Worm (Caenorhabditis elegans): Measurements from ENCODE around the gene nspd-2.

Gene nspd-2

DNA sequence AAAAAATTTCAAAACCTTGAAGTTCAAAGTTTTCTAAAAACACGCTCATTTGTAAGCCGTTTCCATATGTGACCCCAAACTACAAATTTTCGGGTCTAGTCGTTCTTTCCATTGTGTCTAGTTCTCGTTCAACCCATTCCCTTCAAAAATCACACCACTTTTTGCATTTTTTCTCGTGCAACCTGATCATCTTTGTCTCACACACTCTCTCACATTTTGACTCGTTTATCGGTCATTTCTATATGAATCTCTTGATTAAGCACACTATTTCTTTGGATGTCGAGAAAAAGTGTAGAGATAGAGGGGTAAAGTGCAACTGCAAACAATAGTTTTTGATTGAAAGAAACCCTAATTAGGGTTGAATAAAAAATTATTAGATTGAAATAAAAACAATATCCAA is 40.3 kb upstream of the nspd-2 start (continued):
- 0 out of 2 replicates have a peak, but pooled peaks have one; percentile 28 for TF ChIP-seq lin-38 (GFP tag; IDR thresholded peaks at IDR 0.05)
- TF ChIP-seq lin-15B (tag; optimal IDR thresholded peaks at IDR 0.05): no peak
- TF ChIP-seq madf-5 (GFP tag; IDR thresholded peaks at IDR 0.05): no peak
- no peak for TF ChIP-seq F44E2.7 (GFP tag; IDR thresholded peaks at IDR 0.05)
- no peak for TF ChIP-seq vab-7 (GFP tag; IDR thresholded peaks at IDR 0.05)
- TF ChIP-seq pha-4 (GFP tag; IDR thresholded peaks at IDR 0.05): no peak
- TF ChIP-seq pha-4 (tag; optimal IDR thresholded peaks at IDR 0.05): peak; percentile 21
- TF ChIP-seq nhr-42 (GFP tag; IDR thresholded peaks at IDR 0.05): no peak
- no peak for TF ChIP-seq lin-39 (tag; optimal IDR thresholded peaks at IDR 0.05)
- TF ChIP-seq unc-130 (GFP tag; optimal IDR thresholded peaks at IDR 0.05): no peak
- TF ChIP-seq nhr-77 (tag; optimal IDR thresholded peaks at IDR 0.05): peak; percentile 91
- peak; percentile 64 for TF ChIP-seq mxl-3 (GFP tag; optimal IDR thresholded peaks at IDR 0.05)
- TF ChIP-seq attf-4 (tag; optimal IDR thresholded peaks at IDR 0.05): no peak
- TF ChIP-seq spr-1 (tag; optimal IDR thresholded peaks at IDR 0.05): no peak
- TF ChIP-seq ZK546.5 (tag; optimal IDR thresholded peaks at IDR 0.05): no peak
- TF ChIP-seq arid-1 (GFP tag; conservative IDR thresholded peaks at IDR 0.05): no peak
- TF ChIP-seq R02D3.7 (tag; optimal IDR thresholded peaks at IDR 0.05): no peak
- TF ChIP-seq ama-1 (optimal IDR thresholded peaks at IDR 0.05): no peak
- no peak for TF ChIP-seq aly-2 (tag; optimal IDR thresholded peaks at IDR 0.05)
- peak in 1 of 2 experiments; percentile 97 for TF ChIP-seq unc-62 (GFP tag; optimal IDR thresholded peaks at IDR 0.05 in 1 of 2)
- no peak for TF ChIP-seq unc-62 (tag; optimal IDR thresholded peaks at IDR 0.05)
- TF ChIP-seq daf-12 (tag; optimal IDR thresholded peaks at IDR 0.05): no peak
- TF ChIP-seq ceh-62 (tag; optimal IDR thresholded peaks at IDR 0.05): no peak
- no peak for TF ChIP-seq ces-1 (GFP tag; optimal IDR thresholded peaks at IDR 0.05)
- peak; percentile 85 for TF ChIP-seq dve-1 (tag; optimal IDR thresholded peaks at IDR 0.05; ENCODE audit: insufficient read depth)
- peak; percentile 72 for TF ChIP-seq mes-2 (tag; optimal IDR thresholded peaks at IDR 0.05; ENCODE audit: poor library complexity, severe bottlenecking)
- peak; percentile 93 for TF ChIP-seq hlh-11 (tag; optimal IDR thresholded peaks at IDR 0.05)
- no peak for TF ChIP-seq nhr-111 (GFP tag; optimal IDR thresholded peaks at IDR 0.05)
- no peak for TF ChIP-seq ceh-32 (tag; optimal IDR thresholded peaks at IDR 0.05; ENCODE audit: poor library complexity)
- TF ChIP-seq ztf-11 (tag; optimal IDR thresholded peaks at IDR 0.05): no peak

DNA sequence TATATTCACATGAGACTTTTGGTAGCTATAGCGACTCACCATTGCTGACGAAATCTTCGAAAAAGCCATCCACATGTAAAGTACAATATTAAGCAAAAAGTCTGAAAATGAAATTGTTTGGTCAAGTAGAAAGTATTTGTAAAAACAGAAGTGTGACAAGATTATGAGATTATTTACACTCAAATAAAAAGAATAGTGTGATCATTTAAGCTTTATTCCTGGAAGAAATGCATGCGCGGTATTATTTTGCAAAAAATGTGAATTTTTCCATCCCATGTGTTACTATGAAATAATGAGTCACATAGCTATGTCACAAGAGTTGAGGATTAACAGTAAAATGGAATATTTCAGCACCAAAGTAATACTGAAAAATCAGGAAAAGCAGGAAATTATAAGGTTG is 33.2 kb upstream of the nspd-2 start, which contains the start of gene dct-15:
dct-15 (minus strand) TSS at position 101 of the 400 bp plus-strand sequence.
- no peak for TF ChIP-seq dmd-8 (GFP tag; IDR thresholded peaks at IDR 0.05)
- TF ChIP-seq zip-11 (GFP tag; IDR thresholded peaks at IDR 0.05): no peak

ce11 chrIV:9811487-9811886 is 32.4 kb upstream of the nspd-2 start:
- TF ChIP-seq skn-1 (tag; optimal IDR thresholded peaks at IDR 0.05) (no peak), aha-1 (tag) (peak; percentile 63), lir-3 (tag; optimal IDR thresholded peaks at IDR 0.05) (no peak), sdz-12 (GFP tag; optimal IDR thresholded peaks at IDR 0.05) (no peak)

- no peak for TF ChIP-seq F49E8.2 (tag; optimal IDR thresholded peaks at IDR 0.05; ENCODE audit: borderline replicate concordance)
- TF ChIP-seq lin-29 (GFP tag; IDR thresholded peaks at IDR 0.05): no peak
- TF ChIP-seq attf-4 (tag; optimal IDR thresholded peaks at IDR 0.05): no peak
- TF ChIP-seq mxl-2 (GFP tag; conservative IDR thresholded peaks at IDR 0.05): no peak
- no peak for TF ChIP-seq tra-1 (GFP tag; IDR thresholded peaks at IDR 0.05)
- no peak for TF ChIP-seq tag-97 (GFP tag; IDR thresholded peaks at IDR 0.05)
- TF ChIP-seq F10B5.3 (tag; optimal IDR thresholded peaks at IDR 0.05): no peak
- TF ChIP-seq zfp-3 (GFP tag; conservative IDR thresholded peaks at IDR 0.05): no peak
- TF ChIP-seq dmd-6 (GFP tag; IDR thresholded peaks at IDR 0.05): no peak
- no peak for TF ChIP-seq vab-7 (GFP tag; IDR thresholded peaks at IDR 0.05)
Observed at ce11 chrIV:9815432-9815831, 28.4 kb upstream of the nspd-2 start, which contains the start of gene egl-20. TSS of gene egl-20 (minus strand) at chrIV:9815532.
